Fruit fly (Drosophila melanogaster): ENCODE measurements around the gene CG10492.

Gene CG10492

dm6 chr2L:19035013-19035412 lies 18.9 kb upstream of the CG10492 start:
- TF ChIP-seq Sp1 (GFP tag; optimal IDR thresholded peaks at IDR 0.05) (no peak), Dfd (GFP tag; optimal IDR thresholded peaks at IDR 0.05) (no peak), OdsH (GFP tag; optimal IDR thresholded peaks at IDR 0.05) (no peak), sv (GFP tag; optimal IDR thresholded peaks at IDR 0.05) (no peak), Abd-B (GFP tag; optimal IDR thresholded peaks at IDR 0.05) (no peak), foxo (GFP tag; optimal IDR thresholded peaks at IDR 0.05) (no peak), ey (GFP tag; optimal IDR thresholded peaks at IDR 0.05) (no peak), GATAd (GFP tag; optimal IDR thresholded peaks at IDR 0.05) (no peak), pan (optimal IDR thresholded peaks at IDR 0.05) (no peak), Hnf4 (GFP tag; optimal IDR thresholded peaks at IDR 0.05) (no peak), Mio (GFP tag; optimal IDR thresholded peaks at IDR 0.05) (no peak)

dm6 chr2L:19036105-19036714 lies 17.7 kb upstream of the CG10492 start:
- no peak for TF ChIP-seq usp (GFP tag; optimal IDR thresholded peaks at IDR 0.05)
- peak; percentile 8 for TF ChIP-seq h (GFP tag; optimal IDR thresholded peaks at IDR 0.05)

- no peak for TF ChIP-seq dl (GFP tag; optimal IDR thresholded peaks at IDR 0.05; ENCODE audit: insufficient read depth in 1 of 2, partially characterized antibody in 2 of 2)
- no peak for TF ChIP-seq sv (GFP tag; optimal IDR thresholded peaks at IDR 0.05)
- peak; percentile 4 for TF ChIP-seq h (GFP tag; optimal IDR thresholded peaks at IDR 0.05)
Measured at dm6 chr2L:19037011-19037410, 16.9 kb upstream of the CG10492 start.

dm6 chr2L:19037455-19037854 lies 16.4 kb upstream of the CG10492 start:
- TF ChIP-seq rgr (GFP tag; optimal IDR thresholded peaks at IDR 0.05) (no peak), h (GFP tag; optimal IDR thresholded peaks at IDR 0.05) (no peak), brk (GFP tag; optimal IDR thresholded peaks at IDR 0.05) (no peak), Abd-B (GFP tag; optimal IDR thresholded peaks at IDR 0.05) (no peak), Dfd (GFP tag; optimal IDR thresholded peaks at IDR 0.05) (no peak), dl (GFP tag; optimal IDR thresholded peaks at IDR 0.05; ENCODE audit: insufficient read depth in 1 of 2, partially characterized antibody in 2 of 2) (no peak), jim (GFP tag; optimal IDR thresholded peaks at IDR 0.05) (no peak), sv (GFP tag; optimal IDR thresholded peaks at IDR 0.05) (no peak), fru (GFP tag; optimal IDR thresholded peaks at IDR 0.05) (no peak), N (GFP tag; optimal IDR thresholded peaks at IDR 0.05) (no peak), br (GFP tag; optimal IDR thresholded peaks at IDR 0.05) (no peak), pan (optimal IDR thresholded peaks at IDR 0.05) (no peak), Rel (GFP tag; optimal IDR thresholded peaks at IDR 0.05) (no peak), Rel (tag; optimal IDR thresholded peaks at IDR 0.05) (no peak), tai (GFP tag; optimal IDR thresholded peaks at IDR 0.05) (no peak), dsf (GFP tag; optimal IDR thresholded peaks at IDR 0.05; ENCODE audit: borderline replicate concordance) (no peak), GATAd (GFP tag; optimal IDR thresholded peaks at IDR 0.05) (no peak), Hr83 (GFP tag; optimal IDR thresholded peaks at IDR 0.05; ENCODE audit: poor library complexity, severe bottlenecking) (no peak), Jra (GFP tag; optimal IDR thresholded peaks at IDR 0.05) (no peak), ey (GFP tag; optimal IDR thresholded peaks at IDR 0.05) (no peak), CG32264 (GFP tag; optimal IDR thresholded peaks at IDR 0.05) (no peak)

- TF ChIP-seq h (GFP tag; optimal IDR thresholded peaks at IDR 0.05) = no peak
- TF ChIP-seq Vsx2 (GFP tag; optimal IDR thresholded peaks at IDR 0.05; ENCODE audit: partially characterized antibody) = no peak
- TF ChIP-seq br (GFP tag; optimal IDR thresholded peaks at IDR 0.05) = no peak
- no peak for TF ChIP-seq Dfd (GFP tag; optimal IDR thresholded peaks at IDR 0.05)
- no peak for TF ChIP-seq Sp1 (GFP tag; optimal IDR thresholded peaks at IDR 0.05)
- TF ChIP-seq GATAd (GFP tag; optimal IDR thresholded peaks at IDR 0.05) = no peak
- TF ChIP-seq sage (GFP tag; optimal IDR thresholded peaks at IDR 0.05) = no peak
Measured at dm6 chr2L:19041590-19041989, 12.3 kb upstream of the CG10492 start, which contains the start of gene Catsup. Catsup (plus strand) TSS chr2L:19041862.

- TF ChIP-seq rgr (GFP tag; optimal IDR thresholded peaks at IDR 0.05) (peak; percentile 90), sv (GFP tag; optimal IDR thresholded peaks at IDR 0.05) (peak; percentile 82), ey (GFP tag; optimal IDR thresholded peaks at IDR 0.05) (peak; percentile 89), Mio (GFP tag; optimal IDR thresholded peaks at IDR 0.05) (peak; percentile 17), h (GFP tag; optimal IDR thresholded peaks at IDR 0.05) (peak; percentile 90), woc (GFP tag; optimal IDR thresholded peaks at IDR 0.05) (peak; percentile 86), usp (GFP tag; optimal IDR thresholded peaks at IDR 0.05) (no peak), Dfd (GFP tag; optimal IDR thresholded peaks at IDR 0.05) (no peak), fru (GFP tag; optimal IDR thresholded peaks at IDR 0.05) (peak; percentile 88), Hnf4 (GFP tag; optimal IDR thresholded peaks at IDR 0.05) (no peak), Myc (optimal IDR thresholded peaks at IDR 0.05) (peak; percentile 41), Rel (GFP tag; optimal IDR thresholded peaks at IDR 0.05) (no peak), Rel (tag; optimal IDR thresholded peaks at IDR 0.05) (peak; percentile 45), Sp1 (GFP tag; optimal IDR thresholded peaks at IDR 0.05) (peak; percentile 81), CG32264 (GFP tag; optimal IDR thresholded peaks at IDR 0.05) (peak; percentile 76), Hr78 (GFP tag; optimal IDR thresholded peaks at IDR 0.05) (no peak), dmrt93B (GFP tag; optimal IDR thresholded peaks at IDR 0.05) (no peak), Jra (GFP tag; optimal IDR thresholded peaks at IDR 0.05) (peak; percentile 95), psq (GFP tag; optimal IDR thresholded peaks at IDR 0.05) (peak; percentile 78), Vsx2 (GFP tag; optimal IDR thresholded peaks at IDR 0.05; ENCODE audit: partially characterized antibody) (no peak), dsf (GFP tag; optimal IDR thresholded peaks at IDR 0.05; ENCODE audit: borderline replicate concordance) (peak; percentile 93), Hr83 (GFP tag; optimal IDR thresholded peaks at IDR 0.05; ENCODE audit: poor library complexity, severe bottlenecking) (peak; percentile 66), HLH106 (tag; optimal IDR thresholded peaks at IDR 0.05) (peak; percentile 83), Dif (GFP tag; optimal IDR thresholded peaks at IDR 0.05; ENCODE audit: partially characterized antibody) (no peak), brk (GFP tag; optimal IDR thresholded peaks at IDR 0.05) (no peak), OdsH (GFP tag; optimal IDR thresholded peaks at IDR 0.05) (peak; percentile 75)
Measured at dm6 chr2L:19045111-19045560, 8.7 kb upstream of the CG10492 start, which contains the start of the genes Ttc19 and Acn. Ttc19 (minus strand) TSS chr2L:19045148. Acn (plus strand) TSS chr2L:19045355.

All from whole organism, wandering third instar larva.